Fruit fly (Drosophila melanogaster) whole organism, adult: ENCODE measurements around the gene HBS1.

Source experiments
- CG11617 ChIP-seq: fragments of 200-800 bp; sonication (Bioruptor generic); optimal IDR thresholded peaks from 2 replicates; lab custom pipeline; 2017; ENCODE audit warnings: mild to moderate bottlenecking, missing biosample characterization, missing genetic modification reagents, missing genetic modification characterization
- CG12768 ChIP-seq: fragments of 200-800 bp; sonication (Bioruptor generic); optimal IDR thresholded peaks from 2 replicates; lab custom pipeline; 2017; ENCODE audit warnings: missing biosample characterization, missing genetic modification characterization, mild to moderate bottlenecking, moderate library complexity, missing genetic modification reagents
- CG14711 ChIP-seq: fragments of 200-800 bp; sonication (Bioruptor generic); optimal IDR thresholded peaks from 2 replicates; lab custom pipeline; 2018; ENCODE audit warnings: missing biosample characterization, mild to moderate bottlenecking, missing genetic modification characterization, moderate library complexity
- CG1620 ChIP-seq: fragments of 200-800 bp; sonication (Bioruptor generic); optimal IDR thresholded peaks from 2 replicates; lab custom pipeline; 2016; ENCODE audit warnings: missing biosample characterization, missing genetic modification characterization
- CG33017 ChIP-seq: fragments of 200-800 bp; sonication (Bioruptor generic); optimal IDR thresholded peaks from 2 replicates; lab custom pipeline; 2018; ENCODE audit warnings: missing biosample characterization, mild to moderate bottlenecking, missing genetic modification characterization, moderate library complexity
- CG5204 ChIP-seq: fragments of 200-800 bp; sonication (Bioruptor generic); optimal IDR thresholded peaks from 2 replicates; lab custom pipeline; 2016; ENCODE audit warnings: missing biosample characterization, missing genetic modification characterization
- CG7045 ChIP-seq: fragments of 200-800 bp; sonication (Bioruptor generic); optimal IDR thresholded peaks from 2 replicates; lab custom pipeline; 2017; ENCODE audit warnings: missing biosample characterization, mild to moderate bottlenecking, missing genetic modification characterization
- CG7101 ChIP-seq: fragments of 200-800 bp; sonication (Bioruptor generic); optimal IDR thresholded peaks from 2 replicates; lab custom pipeline; 2018; ENCODE audit warnings: missing biosample characterization, mild to moderate bottlenecking, missing genetic modification characterization, moderate library complexity
- Clk ChIP-seq: fragments of 200-800 bp; sonication (Bioruptor generic); optimal IDR thresholded peaks from 2 replicates; lab custom pipeline; 2017; ENCODE audit warnings: missing biosample characterization, missing genetic modification characterization
- Crg-1 ChIP-seq: fragments of 200-800 bp; sonication (Bioruptor generic); optimal IDR thresholded peaks from 2 replicates; lab custom pipeline; 2016; ENCODE audit warnings: missing biosample characterization, missing genetic modification characterization
- Hr96 ChIP-seq: fragments of 200-800 bp; sonication (Bioruptor generic); optimal IDR thresholded peaks from 2 replicates; lab custom pipeline; 2016; ENCODE audit warnings: missing biosample characterization, missing genetic modification characterization
- Mnt ChIP-seq: fragments of 200-800 bp; sonication (Bioruptor generic); optimal IDR thresholded peaks from 2 replicates; lab custom pipeline; 2016; ENCODE audit warnings: missing biosample characterization, mild to moderate bottlenecking, missing genetic modification characterization
- bab1 ChIP-seq: fragments of 200-800 bp; sonication (Bioruptor generic); optimal IDR thresholded peaks from 3 replicates; lab custom pipeline; 2019; ENCODE audit warnings: missing biosample characterization, mild to moderate bottlenecking, missing genetic modification characterization, moderate library complexity
- cic ChIP-seq: fragments of 200-800 bp; sonication (Bioruptor generic); optimal IDR thresholded peaks from 2 replicates; lab custom pipeline; 2017; ENCODE audit warnings: missing biosample characterization, mild to moderate bottlenecking, missing genetic modification characterization, moderate library complexity
- cnc ChIP-seq, 2 experiments: fragments of >200 bp; optimal IDR thresholded peaks; 2 replicates each; lab custom pipeline; 2017
- kay ChIP-seq: fragments of 200-800 bp; sonication (Bioruptor generic); peaks from one replicate; lab custom pipeline; 2016; ENCODE audit warnings: missing biosample characterization, missing genetic modification characterization, borderline replicate concordance
- ovo ChIP-seq: fragments of 200-800 bp; sonication (Bioruptor generic); optimal IDR thresholded peaks from 2 replicates; lab custom pipeline; 2016; ENCODE audit warnings: missing biosample characterization, missing genetic modification characterization
- pad ChIP-seq: fragments of 200-800 bp; sonication (Bioruptor generic); optimal IDR thresholded peaks from 3 replicates; lab custom pipeline; 2017; ENCODE audit warnings: missing biosample characterization, missing genetic modification characterization, mild to moderate bottlenecking, moderate library complexity, missing genetic modification reagents
- tj ChIP-seq: fragments of 200-800 bp; sonication (Bioruptor generic); optimal IDR thresholded peaks from 3 replicates; lab custom pipeline; 2017; ENCODE audit warnings: missing biosample characterization, mild to moderate bottlenecking, missing genetic modification characterization, moderate library complexity
- toe ChIP-seq: fragments of 200-800 bp; sonication (Bioruptor generic); optimal IDR thresholded peaks from 2 replicates; lab custom pipeline; 2016; ENCODE audit warnings: missing biosample characterization, missing genetic modification characterization

HBS1 gene

DNA sequence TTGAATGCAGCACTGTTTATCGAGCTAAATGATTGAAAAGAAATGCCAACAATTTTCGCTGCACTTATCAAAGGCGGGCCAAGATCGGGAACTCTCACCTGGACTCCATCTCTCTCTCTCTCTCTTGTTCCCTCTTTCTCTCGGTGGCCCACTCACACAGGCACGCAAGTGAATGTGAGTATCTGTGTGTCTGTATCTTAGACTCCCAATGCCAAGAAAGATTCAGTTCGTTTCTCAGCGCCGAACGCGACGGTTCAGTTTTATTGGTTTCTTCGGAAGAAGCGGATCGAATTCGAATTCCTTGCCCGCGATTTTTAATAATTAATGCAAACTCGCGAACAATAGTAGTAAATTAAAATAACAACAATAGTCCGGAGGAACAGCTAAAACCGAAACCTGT, 20.4 kb upstream of the HBS1 start, which contains the start of gene Tmhs:
Gene Tmhs, plus strand, starts transcription at position 222 of the 400 bp plus-strand sequence.
- no peak for TF ChIP-seq CG5204 (GFP tag; lab: Kevin White, UChicago)
- TF ChIP-seq tj (GFP tag; lab: Kevin White, UChicago): peak; percentile 57

DNA sequence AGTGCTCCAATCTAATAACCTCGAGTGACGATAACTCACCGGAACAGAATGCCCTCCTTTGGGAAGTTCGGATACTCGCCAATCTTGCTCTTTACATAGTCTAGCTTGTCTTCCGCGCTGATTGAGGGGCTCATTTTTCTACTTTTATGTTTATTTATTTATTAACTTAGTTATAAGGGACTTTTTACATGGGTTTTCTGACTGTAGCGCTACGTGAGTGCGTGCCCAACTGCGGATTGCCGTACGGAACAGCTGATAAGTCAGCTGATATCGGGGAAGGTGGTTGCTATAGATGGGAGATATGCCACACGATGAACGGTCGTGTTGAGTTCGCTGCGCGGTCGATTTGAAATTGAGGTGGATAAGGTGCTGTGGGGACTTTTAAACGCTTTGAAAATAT, 19.6 kb upstream of the HBS1 start, which contains the start of gene Aprt:
Gene Aprt, minus strand, starts transcription at position 368 of the 400 bp plus-strand sequence.
- TF ChIP-seq bab1 (GFP tag; lab: Kevin White, UChicago): peak; percentile 87
- TF ChIP-seq tj (GFP tag; lab: Kevin White, UChicago): peak; percentile 7
- TF ChIP-seq cnc (optimal IDR thresholded peaks at IDR 0.05; lab: Kevin White, UChicago): no peak
- no peak for TF ChIP-seq Clk
- peak; percentile 7 for TF ChIP-seq Mnt (GFP tag; lab: Kevin White, UChicago)
- TF ChIP-seq kay: peak; percentile 27

DNA sequence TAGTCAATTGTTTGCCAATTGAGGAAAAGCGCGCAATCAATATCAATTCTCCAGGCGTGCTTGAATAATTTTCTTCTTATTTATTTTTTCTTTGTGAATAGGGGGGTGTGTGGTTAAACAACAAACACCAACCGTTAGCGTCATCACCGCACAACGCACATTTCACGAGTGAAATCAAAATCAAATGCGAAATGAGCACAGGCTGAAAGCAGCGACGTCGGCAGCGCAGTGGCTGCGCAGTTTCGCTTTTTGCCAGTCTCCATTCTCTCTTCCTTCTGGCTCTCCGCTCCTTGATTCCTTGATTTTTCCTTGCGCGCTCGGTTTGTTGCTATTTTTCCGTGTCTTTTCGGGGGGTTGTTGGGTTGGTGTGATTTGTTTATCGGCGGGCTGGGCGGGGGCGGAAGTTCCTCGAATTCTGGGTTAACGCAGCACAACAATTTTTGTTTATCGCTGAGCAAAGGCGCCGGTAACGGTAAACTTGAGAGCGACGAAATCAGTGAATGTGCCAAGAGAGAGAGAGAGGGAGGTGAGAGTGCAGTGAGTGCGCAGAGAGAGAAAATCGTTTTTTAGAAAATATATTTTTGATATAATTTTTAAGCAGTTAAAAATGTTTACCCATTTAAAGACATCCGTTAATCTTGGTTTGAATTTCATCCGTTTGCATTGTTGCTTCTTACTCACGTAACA, 18.0 kb upstream of the HBS1 start, which contains the start of gene CG13937:
Gene CG13937, minus strand, starts transcription at position 174 of the 687 bp plus-strand sequence.
- TF ChIP-seq CG33017 (tag; lab: Kevin White, UChicago): no peak
- TF ChIP-seq tj (GFP tag; lab: Kevin White, UChicago): no peak
- TF ChIP-seq kay: no peak
- peak; percentile 12 for TF ChIP-seq Mnt (GFP tag; lab: Kevin White, UChicago)
- TF ChIP-seq ovo: no peak

DNA sequence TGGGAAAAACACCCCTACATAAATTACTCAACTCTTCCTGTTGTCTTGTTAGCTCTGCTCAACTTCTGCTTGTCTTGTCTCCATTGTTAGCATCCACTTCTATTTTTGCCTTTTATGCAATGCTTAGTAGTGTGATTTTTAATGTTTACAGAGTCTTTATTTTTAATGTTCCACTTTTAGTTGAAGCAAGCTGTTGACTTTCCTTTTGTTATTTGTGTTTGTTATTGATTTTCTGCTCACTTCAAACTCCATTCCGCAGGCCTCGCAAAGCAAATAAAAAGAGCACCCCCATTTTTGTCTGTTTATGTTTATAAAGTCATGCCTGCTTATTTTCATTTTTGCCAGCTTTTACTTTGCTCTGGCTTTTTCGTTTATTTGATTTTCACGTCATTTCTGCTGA, 16.9 kb upstream of the HBS1 start:
- no peak for TF ChIP-seq kay
- TF ChIP-seq cnc (optimal IDR thresholded peaks at IDR 0.05; lab: Kevin White, UChicago): no peak
- no peak for TF ChIP-seq tj (GFP tag; lab: Kevin White, UChicago)
- no peak for TF ChIP-seq CG1620 (GFP tag; lab: Kevin White, UChicago)
- no peak for TF ChIP-seq toe (GFP tag; lab: Kevin White, UChicago)
- TF ChIP-seq Clk: no peak
- no peak for TF ChIP-seq ovo
- no peak for TF ChIP-seq bab1 (GFP tag; lab: Kevin White, UChicago)
- TF ChIP-seq Mnt (GFP tag; lab: Kevin White, UChicago): no peak

DNA sequence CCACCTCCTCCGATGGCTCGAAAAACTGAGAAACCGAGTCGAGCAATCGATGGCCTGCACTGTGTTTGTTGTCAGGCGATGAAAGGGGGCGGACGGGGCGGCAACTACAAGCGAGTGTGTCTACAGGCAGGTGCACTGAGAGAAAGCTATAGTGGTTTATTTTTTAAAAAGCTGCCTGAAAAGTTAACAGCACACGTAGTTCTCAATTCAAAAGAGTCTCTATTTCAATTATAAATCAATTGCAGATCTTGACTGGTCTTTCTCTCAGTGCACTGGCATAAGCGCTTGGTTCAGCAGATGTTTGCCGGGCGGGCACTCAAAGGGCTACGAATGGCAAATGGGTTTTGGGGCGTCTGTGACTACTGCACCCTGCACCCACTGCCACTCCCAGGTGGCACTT, 15.7 kb upstream of the HBS1 start:
- TF ChIP-seq CG12768 (GFP tag; lab: Kevin White, UChicago): peak; percentile 36
- TF ChIP-seq kay: no peak
- TF ChIP-seq CG14711 (tag; lab: Kevin White, UChicago): no peak
- no peak for TF ChIP-seq tj (GFP tag; lab: Kevin White, UChicago)
- TF ChIP-seq cnc (optimal IDR thresholded peaks at IDR 0.05; lab: Kevin White, UChicago): no peak
- peak; percentile 38 for TF ChIP-seq CG7045 (GFP tag; lab: Kevin White, UChicago)
- no peak for TF ChIP-seq CG11617 (GFP tag; lab: Kevin White, UChicago)
- no peak for TF ChIP-seq CG1620 (GFP tag; lab: Kevin White, UChicago)
- TF ChIP-seq Clk: peak; percentile 21
- TF ChIP-seq CG33017 (tag; lab: Kevin White, UChicago): no peak
- TF ChIP-seq CG7101 (tag; lab: Kevin White, UChicago): no peak
- TF ChIP-seq Mnt (GFP tag; lab: Kevin White, UChicago): no peak
- TF ChIP-seq Hr96: no peak
- TF ChIP-seq CG5204 (GFP tag; lab: Kevin White, UChicago): no peak

DNA sequence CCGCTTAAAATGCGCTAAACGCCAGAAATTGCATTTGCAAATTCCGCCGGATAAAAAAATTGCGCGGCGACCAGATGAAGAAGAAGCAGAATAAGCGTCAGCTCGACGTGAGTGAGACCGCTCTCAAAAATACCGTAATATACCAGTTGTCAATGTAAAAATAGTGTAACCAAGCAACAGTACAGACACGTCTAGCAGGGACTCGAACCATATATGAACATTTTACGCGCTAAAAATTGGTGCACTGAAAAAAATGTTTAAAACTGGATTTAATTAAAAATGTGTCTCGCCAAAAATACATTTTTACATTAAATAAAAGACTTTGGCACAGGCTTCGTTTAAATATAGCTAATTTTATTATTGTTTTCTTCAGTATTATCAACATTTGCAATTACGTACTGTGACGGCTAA, 11.2 kb upstream of the HBS1 start, which contains the start of gene dre4:
Gene dre4, minus strand, starts transcription at position 98 of the 411 bp plus-strand sequence.
- no peak for TF ChIP-seq kay
- TF ChIP-seq bab1 (GFP tag; lab: Kevin White, UChicago): peak; percentile 63
- TF ChIP-seq CG11617 (GFP tag; lab: Kevin White, UChicago): peak; percentile 50
- peak; percentile 31 for TF ChIP-seq Crg-1 (GFP tag; lab: Kevin White, UChicago)
- TF ChIP-seq Mnt (GFP tag; lab: Kevin White, UChicago): peak; percentile 60
- no peak for TF ChIP-seq ovo
- peak; percentile 56 for TF ChIP-seq CG7045 (GFP tag; lab: Kevin White, UChicago)
- peak; percentile 44 for TF ChIP-seq CG14711 (tag; lab: Kevin White, UChicago)
- TF ChIP-seq tj (GFP tag; lab: Kevin White, UChicago): no peak

DNA sequence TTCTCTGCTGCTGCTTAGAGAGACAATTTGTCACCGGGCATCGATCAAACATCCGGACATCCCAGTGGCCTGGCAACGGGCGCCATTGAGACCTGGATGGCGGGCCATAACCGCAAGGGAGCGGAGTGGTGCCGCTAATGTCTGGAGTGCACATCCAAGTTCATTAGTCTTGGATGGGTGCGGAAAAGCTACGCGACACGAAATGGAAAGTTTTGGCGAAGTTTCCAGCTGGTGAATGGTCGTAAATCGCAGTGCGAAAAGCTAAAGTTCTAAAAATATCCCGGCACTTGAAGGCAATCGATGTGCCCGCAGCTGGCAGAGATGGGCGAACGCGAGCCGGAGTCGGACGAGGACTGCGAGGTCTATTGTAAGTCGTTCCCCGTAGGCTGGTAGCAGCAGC, 4.7 kb upstream of the HBS1 start, which contains the start of gene CG13924:
Gene CG13924, plus strand, starts transcription at position 301 of the 400 bp plus-strand sequence.
- TF ChIP-seq CG12768 (GFP tag; lab: Kevin White, UChicago) (no peak), toe (GFP tag; lab: Kevin White, UChicago) (no peak), bab1 (GFP tag; lab: Kevin White, UChicago) (no peak), pad (GFP tag; lab: Kevin White, UChicago) (no peak), CG11617 (GFP tag; lab: Kevin White, UChicago) (no peak), Hr96 (no peak), CG7101 (tag; lab: Kevin White, UChicago) (no peak), CG14711 (tag; lab: Kevin White, UChicago) (no peak), CG1620 (GFP tag; lab: Kevin White, UChicago) (no peak), CG33017 (tag; lab: Kevin White, UChicago) (no peak), Clk (no peak), CG5204 (GFP tag; lab: Kevin White, UChicago) (no peak), cnc (optimal IDR thresholded peaks at IDR 0.05; lab: Kevin White, UChicago) (no peak), Mnt (GFP tag; lab: Kevin White, UChicago) (no peak), Crg-1 (GFP tag; lab: Kevin White, UChicago) (no peak), tj (GFP tag; lab: Kevin White, UChicago) (no peak), kay (no peak), cic (GFP tag; lab: Kevin White, UChicago) (no peak), CG7045 (GFP tag; lab: Kevin White, UChicago) (no peak)
